Worm (Caenorhabditis elegans): ENCODE measurements around the gene nlp-46.

Gene nlp-46

ce11 chrV:12551638-12552478, 45.8 kb upstream of the nlp-46 start (continued):
- TF ChIP-seq lin-39 (tag; optimal IDR thresholded peaks at IDR 0.05) (no peak), ceh-16 (tag; optimal IDR thresholded peaks at IDR 0.05) (no peak), C34F6.9 (tag; optimal IDR thresholded peaks at IDR 0.05) (no peak)

- TF ChIP-seq nhr-12 (tag; optimal IDR thresholded peaks at IDR 0.05) (no peak), nhr-237 (tag; optimal IDR thresholded peaks at IDR 0.05) (no peak), sem-4 (tag; optimal IDR thresholded peaks at IDR 0.05) (no peak), elt-3 (tag; optimal IDR thresholded peaks at IDR 0.05) (no peak), aly-2 (tag; optimal IDR thresholded peaks at IDR 0.05) (no peak), nhr-77 (tag; optimal IDR thresholded peaks at IDR 0.05) (no peak), egl-27 (tag; optimal IDR thresholded peaks at IDR 0.05) (no peak), ama-1 (optimal IDR thresholded peaks at IDR 0.05) (no peak), lin-11 (tag; optimal IDR thresholded peaks at IDR 0.05) (no peak)
These were observed 44.7 kb upstream of the nlp-46 start for ce11 chrV:12550755-12551154.

ce11 chrV:12550036-12550626, 44.0 kb upstream of the nlp-46 start, which contains the start of gene F45D3.3:
F45D3.3 (minus strand) TSS chrV:12550385.
- TF ChIP-seq sem-4 (tag; optimal IDR thresholded peaks at IDR 0.05) (no peak), C34F6.9 (tag; optimal IDR thresholded peaks at IDR 0.05) (no peak), aly-2 (tag; optimal IDR thresholded peaks at IDR 0.05) (no peak), nhr-77 (tag; optimal IDR thresholded peaks at IDR 0.05) (no peak), ceh-16 (tag; optimal IDR thresholded peaks at IDR 0.05) (no peak), blmp-1 (tag; optimal IDR thresholded peaks at IDR 0.05; ENCODE audit: insufficient read depth) (peak; percentile 27), sma-9 (GFP tag; optimal IDR thresholded peaks at IDR 0.05) (peak; percentile 24), sma-9 (tag; optimal IDR thresholded peaks at IDR 0.05) (no peak), lin-11 (tag; optimal IDR thresholded peaks at IDR 0.05) (no peak), crh-2 (tag; optimal IDR thresholded peaks at IDR 0.05) (no peak), nhr-25 (tag; optimal IDR thresholded peaks at IDR 0.05) (peak; percentile 12), ztf-11 (tag; optimal IDR thresholded peaks at IDR 0.05) (no peak), mbf-1 (tag; optimal IDR thresholded peaks at IDR 0.05) (no peak), F13H6.1 (tag; optimal IDR thresholded peaks at IDR 0.05) (no peak), nhr-129 (tag; optimal IDR thresholded peaks at IDR 0.05) (no peak), Y55F3AM.14 (GFP tag; optimal IDR thresholded peaks at IDR 0.05) (no peak), peb-1 (tag; optimal IDR thresholded peaks at IDR 0.05) (no peak), egl-27 (tag; optimal IDR thresholded peaks at IDR 0.05) (peak; percentile 25), nhr-237 (tag; optimal IDR thresholded peaks at IDR 0.05) (no peak), ama-1 (optimal IDR thresholded peaks at IDR 0.05) (peak; percentile 94), lsy-2 (tag; optimal IDR thresholded peaks at IDR 0.05) (no peak), nhr-21 (tag; optimal IDR thresholded peaks at IDR 0.05) (peak; percentile 79), lin-39 (tag; optimal IDR thresholded peaks at IDR 0.05) (no peak), mdl-1 (tag; optimal IDR thresholded peaks at IDR 0.05) (peak; percentile 22 to 34), sma-3 (GFP tag; optimal IDR thresholded peaks at IDR 0.05) (peak; percentile 43), fos-1 (tag; optimal IDR thresholded peaks at IDR 0.05) (no peak), ztf-4 (tag; optimal IDR thresholded peaks at IDR 0.05) (no peak), alr-1 (tag; optimal IDR thresholded peaks at IDR 0.05) (no peak), nhr-10 (tag; optimal IDR thresholded peaks at IDR 0.05) (no peak), dmd-4 (tag; optimal IDR thresholded peaks at IDR 0.05) (no peak)

ce11 chrV:12549604-12550003, 43.5 kb upstream of the nlp-46 start:
- TF ChIP-seq sma-3 (GFP tag; optimal IDR thresholded peaks at IDR 0.05) (no peak), ama-1 (optimal IDR thresholded peaks at IDR 0.05) (peak; percentile 69), nhr-129 (tag; optimal IDR thresholded peaks at IDR 0.05) (peak; percentile 1), fos-1 (tag; optimal IDR thresholded peaks at IDR 0.05) (no peak), nhr-10 (tag; optimal IDR thresholded peaks at IDR 0.05) (no peak)

- TF ChIP-seq sma-9 (GFP tag; optimal IDR thresholded peaks at IDR 0.05), result peak; percentile 70
- no peak for TF ChIP-seq sma-9 (tag; optimal IDR thresholded peaks at IDR 0.05)
- peak; percentile 95 for TF ChIP-seq ama-1 (optimal IDR thresholded peaks at IDR 0.05)
- peak; percentile 45 for TF ChIP-seq nhr-129 (tag; optimal IDR thresholded peaks at IDR 0.05)
- TF ChIP-seq sma-3 (GFP tag; optimal IDR thresholded peaks at IDR 0.05), result peak; percentile 79
- peak; percentile 57 for TF ChIP-seq blmp-1 (tag; optimal IDR thresholded peaks at IDR 0.05; ENCODE audit: insufficient read depth)
- no peak for TF ChIP-seq egl-27 (tag; optimal IDR thresholded peaks at IDR 0.05)
- TF ChIP-seq unc-39 (tag; optimal IDR thresholded peaks at IDR 0.05), result no peak
- peak; percentile 89 for TF ChIP-seq nhr-21 (tag; optimal IDR thresholded peaks at IDR 0.05)
- no peak for TF ChIP-seq snpc-4 (tag; optimal IDR thresholded peaks at IDR 0.05)
- TF ChIP-seq C34F6.9 (tag; optimal IDR thresholded peaks at IDR 0.05), result no peak
- TF ChIP-seq mdl-1 (tag; optimal IDR thresholded peaks at IDR 0.05), result no peak
- TF ChIP-seq lin-13 (GFP tag; optimal IDR thresholded peaks at IDR 0.05), result no peak
- peak; percentile 38 for TF ChIP-seq nhr-25 (tag; optimal IDR thresholded peaks at IDR 0.05)
- TF ChIP-seq R02D3.7 (tag; optimal IDR thresholded peaks at IDR 0.05), result no peak
- TF ChIP-seq gmeb-1 (tag; optimal IDR thresholded peaks at IDR 0.05), result peak; percentile 1
- TF ChIP-seq nhr-12 (tag; optimal IDR thresholded peaks at IDR 0.05), result no peak
- peak in 1 of 2 experiments; percentile 29 for TF ChIP-seq lsy-2 (tag; optimal IDR thresholded peaks at IDR 0.05)
- TF ChIP-seq nhr-6 (tag; optimal IDR thresholded peaks at IDR 0.05), result no peak
- no peak for TF ChIP-seq zag-1 (tag; optimal IDR thresholded peaks at IDR 0.05)
- no peak for TF ChIP-seq mbf-1 (tag; optimal IDR thresholded peaks at IDR 0.05)
- TF ChIP-seq alr-1 (tag; optimal IDR thresholded peaks at IDR 0.05), result no peak
These were observed 42.7 kb upstream of the nlp-46 start for ce11 chrV:12548830-12549229.

Measured in whole organism, L2 larva.